Worm (Caenorhabditis elegans) whole organism, late embryonic: Measurements from ENCODE around the gene sre-12.

ENCODE experiments used
- ceh-18 ChIP-seq: sonication (generic microtip); optimal IDR thresholded peaks from 2 replicates; lab custom pipeline; 2016; ENCODE audit warnings: missing genetic modification characterization, missing compliant biosample characterization
- ceh-2 ChIP-seq: sonication (generic microtip); optimal IDR thresholded peaks from 2 replicates; lab custom pipeline; 2016; ENCODE audit warnings: missing genotype, missing genetic modification characterization, missing compliant biosample characterization
- ceh-34 ChIP-seq: sonication (generic microtip); optimal IDR thresholded peaks from 2 replicates; lab custom pipeline; 2016; ENCODE audit warnings: mild to moderate bottlenecking, missing genetic modification characterization, missing compliant biosample characterization
- fax-1 ChIP-seq: sonication (generic microtip); optimal IDR thresholded peaks from 2 replicates; lab custom pipeline; 2016; ENCODE audit warnings: missing genotype, missing genetic modification characterization, missing compliant biosample characterization
- fkh-10 ChIP-seq: fragments of 150-350 bp; optimal IDR thresholded peaks from 2 replicates; lab custom pipeline; 2014; ENCODE audit warnings: missing biosample characterization, missing genetic modification reagents, missing genetic modification characterization
- gmeb-2 ChIP-seq: sonication (generic microtip); optimal IDR thresholded peaks from 2 replicates; lab custom pipeline; 2016; ENCODE audit warnings: missing genetic modification characterization, inconsistent platforms, missing compliant biosample characterization
- lim-6 ChIP-seq: sonication (generic microtip); optimal IDR thresholded peaks from 2 replicates; lab custom pipeline; 2016; ENCODE audit warnings: missing genetic modification characterization, missing compliant biosample characterization
- npax-4 ChIP-seq: sonication (generic microtip); optimal IDR thresholded peaks from 2 replicates; lab custom pipeline; 2016; ENCODE audit warnings: missing genetic modification characterization, missing compliant biosample characterization
- pag-3 ChIP-seq: sonication (generic microtip); optimal IDR thresholded peaks from 2 replicates; lab custom pipeline; 2016; ENCODE audit warnings: missing compliant biosample characterization, missing genetic modification characterization, borderline replicate concordance
- pat-9 ChIP-seq: fragments of 200-800 bp; sonication (Bioruptor generic); optimal IDR thresholded peaks from 2 replicates; lab custom pipeline; 2018; ENCODE audit warnings: mild to moderate bottlenecking, missing genetic modification characterization, moderate library complexity, missing compliant biosample characterization
- pha-4 ChIP-seq: fragments of 150-350 bp; optimal IDR thresholded peaks from 2 replicates; lab custom pipeline; 2018; ENCODE audit warnings: missing biosample characterization, missing genetic modification reagents, missing genetic modification characterization
- syd-9 ChIP-seq: sonication (generic microtip); optimal IDR thresholded peaks from 2 replicates; lab custom pipeline; 2016; ENCODE audit warnings: mild to moderate bottlenecking, missing genetic modification characterization, moderate library complexity, missing compliant biosample characterization
- tbx-2 ChIP-seq: sonication (generic microtip); optimal IDR thresholded peaks from 2 replicates; lab custom pipeline; 2016; ENCODE audit warnings: missing genetic modification characterization, missing compliant biosample characterization
- unc-55 ChIP-seq: sonication (generic microtip); optimal IDR thresholded peaks from 2 replicates; lab custom pipeline; 2017; ENCODE audit warnings: missing biosample characterization, missing genetic modification reagents, missing genetic modification characterization

- no peak for TF ChIP-seq unc-55 (GFP tag; lab: Kevin White, UChicago)
- TF ChIP-seq pha-4 = no peak
- TF ChIP-seq gmeb-2 (tag; lab: Kevin White, UChicago) = no peak
- TF ChIP-seq tbx-2 (tag; lab: Kevin White, UChicago) = no peak
- no peak for TF ChIP-seq ceh-18 (tag; lab: Kevin White, UChicago)
- no peak for TF ChIP-seq syd-9 (tag; lab: Kevin White, UChicago)
- TF ChIP-seq fkh-10 (GFP tag; lab: Kevin White, UChicago) = no peak
- no peak for TF ChIP-seq pag-3 (tag; lab: Kevin White, UChicago)
- no peak for TF ChIP-seq npax-4 (tag; lab: Kevin White, UChicago)
- no peak for TF ChIP-seq pat-9 (tag; lab: Kevin White, UChicago)
- no peak for TF ChIP-seq fax-1 (tag; lab: Kevin White, UChicago)
- no peak for TF ChIP-seq ceh-34 (tag; lab: Kevin White, UChicago)
- TF ChIP-seq ceh-2 = no peak
- TF ChIP-seq lim-6 = no peak
Observed at ce11 chrV:6987673-6988072, 8.8 kb upstream of the sre-12 start, which contains the start of gene nhr-139.
